Fruit fly (Drosophila melanogaster) whole organism, embryonic: ENCODE measurements around the gene gdl.

Experiments
- ATbp ChIP-seq: fragments of 200-800 bp; sonication (Bioruptor generic); optimal IDR thresholded peaks from 2 replicates; lab custom pipeline; 2017; ENCODE audit warnings: missing biosample characterization, mild to moderate bottlenecking, missing genetic modification characterization, missing genetic modification reagents
- Atf3 ChIP-seq: fragments of 200-800 bp; sonication (Bioruptor generic); optimal IDR thresholded peaks from 3 replicates; lab custom pipeline; 2016; ENCODE audit warnings: missing biosample characterization, missing genetic modification characterization
- B-H2 ChIP-seq: fragments of 200-800 bp; sonication (Bioruptor generic); optimal IDR thresholded peaks from 2 replicates; lab custom pipeline; 2018; ENCODE audit warnings: missing biosample characterization, mild to moderate bottlenecking, missing genetic modification characterization
- CG10209 ChIP-seq: fragments of 200-800 bp; sonication (Bioruptor generic); optimal IDR thresholded peaks from 3 replicates; lab custom pipeline; 2017; ENCODE audit warnings: missing biosample characterization, mild to moderate bottlenecking, missing genetic modification characterization, missing genetic modification reagents
- CG11093 ChIP-seq: fragments of 200-800 bp; sonication (Bioruptor generic); IDR thresholded peaks from 3 replicates; pipeline ENCODE4 v1.3.6; 2022; ENCODE audit warnings: missing biosample characterization, missing genetic modification characterization
- CG1233 ChIP-seq: fragments of 200-800 bp; sonication (Bioruptor generic); optimal IDR thresholded peaks from 4 replicates; lab custom pipeline; 2018; ENCODE audit warnings: missing biosample characterization, mild to moderate bottlenecking, missing genetic modification characterization
- CG13424 ChIP-seq: fragments of 200-800 bp; sonication (Bioruptor generic); optimal IDR thresholded peaks from 2 replicates; lab custom pipeline; 2019; ENCODE audit warnings: missing biosample characterization, mild to moderate bottlenecking, missing genetic modification characterization, moderate library complexity
- CG14667 ChIP-seq: fragments of 200-800 bp; sonication (Bioruptor generic); IDR thresholded peaks from 2 replicates; pipeline ENCODE4 v1.3.6; 2022; ENCODE audit warnings: missing biosample characterization, missing genetic modification characterization
- CG15269 ChIP-seq: fragments of 200-800 bp; sonication (Bioruptor generic); optimal IDR thresholded peaks from 2 replicates; lab custom pipeline; 2018; ENCODE audit warnings: missing biosample characterization, mild to moderate bottlenecking, missing genetic modification characterization, moderate library complexity
- CG1529 ChIP-seq: fragments of 200-800 bp; sonication (Bioruptor generic); optimal IDR thresholded peaks from 3 replicates; lab custom pipeline; 2018; ENCODE audit warnings: missing biosample characterization, missing genetic modification characterization
- CG1602 ChIP-seq: fragments of 200-800 bp; sonication (Bioruptor generic); optimal IDR thresholded peaks from 3 replicates; lab custom pipeline; 2016; ENCODE audit warnings: missing biosample characterization, missing genetic modification characterization
- CG17328 ChIP-seq: fragments of 200-800 bp; sonication (Bioruptor generic); IDR thresholded peaks from 2 replicates; pipeline ENCODE4 v1.3.6; 2022; ENCODE audit warnings: missing biosample characterization, missing genetic modification characterization
- CG17359 ChIP-seq: fragments of 200-800 bp; sonication (Bioruptor generic); optimal IDR thresholded peaks from 3 replicates; lab custom pipeline; 2018; ENCODE audit warnings: missing biosample characterization, mild to moderate bottlenecking, missing genetic modification characterization, moderate library complexity
- CG17385 ChIP-seq: fragments of 200-800 bp; sonication (Bioruptor generic); optimal IDR thresholded peaks from 3 replicates; lab custom pipeline; 2018; ENCODE audit warnings: missing biosample characterization, mild to moderate bottlenecking, missing genetic modification characterization
- CG17912 ChIP-seq: fragments of 200-800 bp; sonication (Bioruptor generic); optimal IDR thresholded peaks from 2 replicates; lab custom pipeline; 2018; ENCODE audit warnings: missing biosample characterization, mild to moderate bottlenecking, missing genetic modification characterization
- CG18619 ChIP-seq: fragments of 200-800 bp; sonication (Bioruptor generic); optimal IDR thresholded peaks from 3 replicates; lab custom pipeline; 2017; ENCODE audit warnings: missing biosample characterization, mild to moderate bottlenecking, missing genetic modification characterization
- CG2678 ChIP-seq: fragments of 200-800 bp; sonication (Bioruptor generic); optimal IDR thresholded peaks from 3 replicates; lab custom pipeline; 2019; ENCODE audit warnings: missing biosample characterization, mild to moderate bottlenecking, missing genetic modification characterization, moderate library complexity
- CG4424 ChIP-seq: fragments of 200-800 bp; sonication (Bioruptor generic); optimal IDR thresholded peaks from 3 replicates; lab custom pipeline; 2016; ENCODE audit warnings: missing biosample characterization, missing genetic modification characterization
- CG5180 ChIP-seq: fragments of 200-800 bp; sonication (Bioruptor generic); optimal IDR thresholded peaks from 3 replicates; lab custom pipeline; 2017; ENCODE audit warnings: missing biosample characterization, missing genetic modification characterization, mild to moderate bottlenecking, moderate library complexity, missing genetic modification reagents
- CG6272 ChIP-seq: fragments of 200-800 bp; sonication (Bioruptor generic); IDR thresholded peaks from 2 replicates; pipeline ENCODE4 v1.3.6; 2022; ENCODE audit warnings: missing biosample characterization, missing genetic modification characterization
- CG6813 ChIP-seq: fragments of 200-800 bp; sonication (Bioruptor generic); optimal IDR thresholded peaks from 2 replicates; lab custom pipeline; 2017; ENCODE audit warnings: missing biosample characterization, missing genetic modification characterization, mild to moderate bottlenecking, moderate library complexity, missing genetic modification reagents
- CG7987 ChIP-seq: fragments of 200-800 bp; sonication (Bioruptor generic); optimal IDR thresholded peaks from 2 replicates; lab custom pipeline; 2018; ENCODE audit warnings: missing biosample characterization, mild to moderate bottlenecking, missing genetic modification characterization, moderate library complexity
- CG8388 ChIP-seq: fragments of 200-800 bp; sonication (Bioruptor generic); optimal IDR thresholded peaks from 2 replicates; lab custom pipeline; 2019; ENCODE audit warnings: missing biosample characterization, mild to moderate bottlenecking, missing genetic modification characterization, moderate library complexity
- Chrac-16 ChIP-seq: fragments of 200-800 bp; sonication (Bioruptor generic); optimal IDR thresholded peaks from 3 replicates; lab custom pipeline; 2016; ENCODE audit warnings: missing biosample characterization, missing genetic modification characterization
- Dip2 ChIP-seq: fragments of 200-800 bp; sonication (Bioruptor generic); IDR thresholded peaks from 2 replicates; pipeline ENCODE4 v1.3.6; 2022; ENCODE audit warnings: missing biosample characterization, missing genetic modification characterization
- Nf-YC ChIP-seq: fragments of 200-800 bp; optimal IDR thresholded peaks from 3 replicates; lab custom pipeline; 2019; ENCODE audit warnings: missing biosample characterization, mild to moderate bottlenecking, missing genetic modification characterization, moderate library complexity
- Ptx1 ChIP-seq: fragments of 200-800 bp; sonication (Bioruptor generic); IDR thresholded peaks from 2 replicates; pipeline ENCODE4 v1.3.6; 2022; ENCODE audit warnings: missing biosample characterization, missing genetic modification characterization
- Sox100B ChIP-seq: fragments of 200-800 bp; sonication (Bioruptor generic); optimal IDR thresholded peaks from 3 replicates; lab custom pipeline; 2018; ENCODE audit warnings: missing biosample characterization, mild to moderate bottlenecking, missing genetic modification characterization
- Ssrp ChIP-seq: fragments of 200-800 bp; sonication (Bioruptor generic); optimal IDR thresholded peaks from 2 replicates; lab custom pipeline; 2018; ENCODE audit warnings: missing biosample characterization, mild to moderate bottlenecking, missing genetic modification characterization, moderate library complexity
- br ChIP-seq: fragments of >200 bp; optimal IDR thresholded peaks from 2 replicates; lab custom pipeline; 2017
- croc ChIP-seq: fragments of 200-800 bp; sonication (Bioruptor generic); conservative IDR thresholded peaks from 3 replicates; pipeline ENCODE4 v1.3.6; 2022; ENCODE audit warnings: missing biosample characterization, missing genetic modification characterization
- crp ChIP-seq, 2 experiments: fragments of 200-800 bp; sonication (Bioruptor generic); optimal IDR thresholded peaks; 2 replicates in 1 of 2; 3 replicates in 1 of 2; lab custom pipeline; 2017; ENCODE audit warnings: missing biosample characterization in 2 of 2, missing genetic modification characterization in 2 of 2, mild to moderate bottlenecking in 1 of 2, moderate library complexity in 1 of 2
- ems ChIP-seq: fragments of 200-800 bp; sonication (Bioruptor generic); optimal IDR thresholded peaks from 3 replicates; lab custom pipeline; 2016; ENCODE audit warnings: missing biosample characterization, missing genetic modification characterization
- exex ChIP-seq: fragments of 200-800 bp; sonication (Bioruptor generic); optimal IDR thresholded peaks from 4 replicates; lab custom pipeline; 2018; ENCODE audit warnings: missing biosample characterization, mild to moderate bottlenecking, missing genetic modification characterization, moderate library complexity
- ftz-f1 ChIP-seq: fragments of 200-800 bp; sonication (Bioruptor generic); optimal IDR thresholded peaks from 2 replicates; lab custom pipeline; 2016; ENCODE audit warnings: missing biosample characterization, missing genetic modification characterization
- gce ChIP-seq: fragments of 200-800 bp; sonication (Bioruptor generic); IDR thresholded peaks from 3 replicates; pipeline ENCODE4 v1.3.6; 2022; ENCODE audit warnings: missing biosample characterization, missing genetic modification characterization
- her ChIP-seq: fragments of 200-800 bp; sonication (Bioruptor generic); optimal IDR thresholded peaks from 2 replicates; lab custom pipeline; 2016; ENCODE audit warnings: missing biosample characterization, missing genetic modification characterization
- hkb ChIP-seq, 2 experiments: fragments of 200-800 bp in 1 of 2; fragments of >200 bp in 1 of 2; sonication (Bioruptor generic) in 1 of 2; IDR thresholded peaks in 1 of 2; optimal IDR thresholded peaks in 1 of 2; 2 replicates each; pipeline versions ENCODE4 v1.3.6 to Lab custom; 2017 to 2022; ENCODE audit warnings: missing biosample characterization in 1 of 2, missing genetic modification characterization in 1 of 2
- ranshi ChIP-seq: fragments of 200-800 bp; sonication (Bioruptor generic); IDR thresholded peaks from 2 replicates; pipeline ENCODE4 v1.3.6; 2022; ENCODE audit warnings: missing biosample characterization, missing genetic modification characterization
- row ChIP-seq: fragments of 200-800 bp; sonication (Bioruptor generic); IDR thresholded peaks from 3 replicates; pipeline ENCODE4 v1.3.6; 2022; ENCODE audit warnings: missing biosample characterization, missing genetic modification characterization
- seq ChIP-seq: fragments of 200-800 bp; sonication (Bioruptor generic); IDR thresholded peaks from 2 replicates; pipeline ENCODE4 v1.3.6; 2022; ENCODE audit warnings: missing biosample characterization, missing genetic modification characterization
- ssp ChIP-seq: fragments of 200-800 bp; sonication (Bioruptor generic); IDR thresholded peaks from 2 replicates; pipeline ENCODE4 v1.3.6; 2022; ENCODE audit warnings: missing biosample characterization, missing genetic modification characterization
- tin ChIP-seq: fragments of 200-800 bp; sonication (Bioruptor generic); optimal IDR thresholded peaks from 3 replicates; lab custom pipeline; 2016; ENCODE audit warnings: missing biosample characterization, missing genetic modification characterization
- tio ChIP-seq: fragments of 200-800 bp; sonication (Bioruptor generic); optimal IDR thresholded peaks from 2 replicates; lab custom pipeline; 2017; ENCODE audit warnings: missing biosample characterization, missing genetic modification characterization, inconsistent platforms
- tna ChIP-seq: fragments of 200-800 bp; sonication (Bioruptor generic); IDR thresholded peaks from 2 replicates; pipeline ENCODE4 v1.3.6; 2022; ENCODE audit warnings: missing biosample characterization, missing genetic modification characterization; ENCODE audit not compliant: partially characterized antibody
- toy ChIP-seq: fragments of 200-800 bp; sonication (Bioruptor generic); IDR thresholded peaks from 2 replicates; pipeline ENCODE4 v1.3.6; 2022; ENCODE audit warnings: missing biosample characterization, missing genetic modification characterization
- zen ChIP-seq: fragments of 200-800 bp; sonication (Bioruptor generic); optimal IDR thresholded peaks from 3 replicates; lab custom pipeline; 2018; ENCODE audit warnings: missing biosample characterization, mild to moderate bottlenecking, missing genetic modification characterization, moderate library complexity
- zfh2 ChIP-seq: fragments of 200-800 bp; sonication (Bioruptor generic); optimal IDR thresholded peaks from 2 replicates; lab custom pipeline; 2016; ENCODE audit warnings: missing biosample characterization, missing genetic modification characterization

The gdl gene

DNA sequence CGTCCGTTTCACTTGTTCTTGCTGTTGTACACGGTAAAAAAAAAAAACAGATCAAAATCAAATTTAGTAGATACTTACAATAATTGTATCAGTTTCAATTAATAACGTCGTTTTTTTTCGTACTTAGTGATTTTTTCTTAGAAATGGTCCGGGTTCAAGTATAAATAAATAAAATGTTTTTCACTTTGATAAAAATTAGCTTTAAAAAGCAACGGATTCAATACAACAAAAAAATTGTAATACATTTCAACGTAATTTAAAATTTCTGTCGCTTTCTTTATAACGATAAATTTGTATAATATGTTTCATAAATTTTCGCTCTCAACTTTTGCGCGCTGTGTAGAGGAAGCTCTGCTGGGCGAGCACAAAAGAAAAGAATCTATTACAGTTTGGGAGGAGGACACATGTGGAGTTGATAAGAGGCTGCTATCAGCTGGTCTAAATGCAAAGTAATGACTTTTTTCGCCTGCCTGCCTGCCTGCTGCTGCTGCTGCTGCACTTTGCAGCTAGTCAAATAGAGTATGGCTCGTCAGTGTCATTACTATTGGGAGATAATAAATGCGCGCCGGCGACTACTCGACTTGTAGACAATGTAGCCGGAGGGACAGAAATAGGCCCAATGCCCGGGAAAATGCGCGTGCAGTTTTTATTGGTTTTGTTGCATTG is 28.8 kb downstream of the gdl start (continued):
- peak; percentile 50 for TF ChIP-seq CG1233 (GFP tag; lab: Kevin White, UChicago)
- TF ChIP-seq CG10209, result peak; percentile 76
- no peak for TF ChIP-seq Dip2 (GFP tag; lab: Robert Waterston, UW)
- peak; percentile 12; the same call in 1 of the 2 replicates for TF ChIP-seq ranshi (GFP tag; lab: Robert Waterston, UW)
- TF ChIP-seq B-H2 (GFP tag; lab: Kevin White, UChicago), result no peak
- TF ChIP-seq hkb (optimal IDR thresholded peaks at IDR 0.05; lab: Kevin White, UChicago), result no peak
- TF ChIP-seq hkb (GFP tag; IDR thresholded peaks at IDR 0.05; lab: Robert Waterston, UW), result 0 out of 2 replicates have a peak, but pooled peaks have one; percentile 54
- TF ChIP-seq CG14667 (GFP tag; lab: Robert Waterston, UW), result no peak
- peak; percentile 37; the same call in 1 of the 2 replicates for TF ChIP-seq CG6272 (GFP tag; lab: Robert Waterston, UW)
- TF ChIP-seq CG6813, result peak; percentile 24
- TF ChIP-seq br, result no peak
- no peak for TF ChIP-seq CG17912 (GFP tag; lab: Kevin White, UChicago)
- TF ChIP-seq zfh2 (GFP tag; lab: Kevin White, UChicago), result peak; percentile 26
- TF ChIP-seq crp (GFP tag; optimal IDR thresholded peaks at IDR 0.05; lab: Kevin White, UChicago), result peak in 1 of 2 experiments; percentile 23
- TF ChIP-seq Sox100B (GFP tag; lab: Kevin White, UChicago), result peak; percentile 75
- peak; percentile 77 for TF ChIP-seq CG8388 (GFP tag; lab: Kevin White, UChicago)
- TF ChIP-seq CG15269 (tag; lab: Kevin White, UChicago), result peak; percentile 78
- TF ChIP-seq Chrac-16 (GFP tag; lab: Kevin White, UChicago), result peak; percentile 50
- no peak for TF ChIP-seq ftz-f1 (GFP tag; lab: Kevin White, UChicago)
- 0 out of 3 replicates have a peak, but pooled peaks have one; percentile 43 for TF ChIP-seq CG11093 (GFP tag; lab: Robert Waterston, UW)
- TF ChIP-seq ems (GFP tag; lab: Kevin White, UChicago), result peak; percentile 21
- TF ChIP-seq tna, result no peak
- TF ChIP-seq CG18619 (GFP tag; lab: Kevin White, UChicago), result peak; percentile 66
- peak; percentile 67 for TF ChIP-seq row
- peak; percentile 73 for TF ChIP-seq CG1602 (GFP tag; lab: Kevin White, UChicago)
- TF ChIP-seq gce, result peak; percentile 35; the same call in 1 of the 3 replicates
- TF ChIP-seq Atf3 (GFP tag; lab: Kevin White, UChicago), result no peak
- peak; percentile 4 for TF ChIP-seq her (GFP tag; lab: Kevin White, UChicago)
- peak; percentile 73 for TF ChIP-seq Ptx1 (GFP tag; lab: Robert Waterston, UW)
- peak; percentile 77 for TF ChIP-seq CG4424 (GFP tag; lab: Kevin White, UChicago)
- TF ChIP-seq CG13424 (tag; lab: Kevin White, UChicago), result peak; percentile 71
- peak; percentile 39; the same call in 1 of the 2 replicates for TF ChIP-seq CG17328 (GFP tag; lab: Robert Waterston, UW)
- TF ChIP-seq CG7987 (GFP tag; lab: Kevin White, UChicago), result no peak
- TF ChIP-seq Ssrp (tag; lab: Kevin White, UChicago), result peak; percentile 76
- TF ChIP-seq CG2678, result peak; percentile 87
- TF ChIP-seq tio (GFP tag; lab: Kevin White, UChicago), result peak; percentile 68
- peak; percentile 55 for TF ChIP-seq CG5180 (GFP tag; lab: Kevin White, UChicago)
- no peak for TF ChIP-seq exex (tag; lab: Kevin White, UChicago)
- TF ChIP-seq CG17359, result peak; percentile 62
- TF ChIP-seq zen (tag; lab: Kevin White, UChicago), result peak; percentile 74
- TF ChIP-seq seq (GFP tag; lab: Robert Waterston, UW), result peak; percentile 62
- TF ChIP-seq croc, result peak; percentile 21; the same call in 1 of the 3 replicates
- peak; percentile 15 for TF ChIP-seq Nf-YC
- TF ChIP-seq toy (GFP tag; lab: Robert Waterston, UW), result 0 out of 2 replicates have a peak, but pooled peaks have one; percentile 16
- TF ChIP-seq tin, result peak; percentile 48
- peak; percentile 58 for TF ChIP-seq CG1529 (GFP tag; lab: Kevin White, UChicago)
- peak; percentile 63 for TF ChIP-seq CG17385
- peak; percentile 19; the same call in 1 of the 2 replicates for TF ChIP-seq ssp (GFP tag; lab: Robert Waterston, UW)
- TF ChIP-seq ATbp (GFP tag; lab: Kevin White, UChicago), result peak; percentile 54
